Fruit fly (Drosophila melanogaster) whole organism, embryonic: ENCODE measurements around the gene ich.

ENCODE experiments used
- B-H2 ChIP-seq: fragments of 200-800 bp; sonication (Bioruptor generic); optimal IDR thresholded peaks from 2 replicates; lab custom pipeline; 2018; ENCODE audit warnings: missing biosample characterization, mild to moderate bottlenecking, missing genetic modification characterization
- BtbVII ChIP-seq: fragments of 200-800 bp; sonication (Bioruptor generic); optimal IDR thresholded peaks from 3 replicates; lab custom pipeline; 2017; ENCODE audit warnings: missing biosample characterization, mild to moderate bottlenecking, missing genetic modification characterization
- CG10147 ChIP-seq: fragments of 200-800 bp; sonication (Bioruptor generic); optimal IDR thresholded peaks from 2 replicates; lab custom pipeline; 2019; ENCODE audit warnings: missing biosample characterization, mild to moderate bottlenecking, missing genetic modification characterization, moderate library complexity
- CG12659 ChIP-seq: fragments of 200-800 bp; sonication (Bioruptor generic); optimal IDR thresholded peaks from 3 replicates; lab custom pipeline; 2017; ENCODE audit warnings: mild to moderate bottlenecking, missing biosample characterization, missing genetic modification reagents, missing genetic modification characterization
- CG17186 ChIP-seq: fragments of 200-800 bp; sonication (Bioruptor generic); optimal IDR thresholded peaks from 3 replicates; lab custom pipeline; 2017; ENCODE audit warnings: missing biosample characterization, missing genetic modification reagents, missing genetic modification characterization
- Camta ChIP-seq: fragments of 200-800 bp; sonication (Bioruptor generic); optimal IDR thresholded peaks from 2 replicates; lab custom pipeline; 2016; ENCODE audit warnings: missing biosample characterization, missing genetic modification characterization
- Gsc ChIP-seq: fragments of 200-800 bp; sonication (Bioruptor generic); IDR thresholded peaks from 2 replicates; pipeline ENCODE4 v1.3.6; 2022; ENCODE audit warnings: missing biosample characterization, missing genetic modification characterization
- Nf-YA ChIP-seq: fragments of 200-800 bp; sonication (Bioruptor generic); IDR thresholded peaks from 2 replicates; pipeline ENCODE4 v1.3.6; 2022; ENCODE audit warnings: missing biosample characterization, missing genetic modification characterization
- eve ChIP-seq, 2 experiments: fragments of >200 bp; optimal IDR thresholded peaks; 2 replicates each; lab custom pipeline; 2017; ENCODE audit warnings: missing biosample characterization in 2 of 2, missing genetic modification characterization in 2 of 2
- ewg ChIP-seq: fragments of 200-800 bp; sonication (Bioruptor generic); optimal IDR thresholded peaks from 3 replicates; lab custom pipeline; 2017; ENCODE audit warnings: mild to moderate bottlenecking, missing biosample characterization, missing genetic modification reagents, missing genetic modification characterization
- gro ChIP-seq: fragments of 200-800 bp; sonication (Bioruptor generic); optimal IDR thresholded peaks from 2 replicates; lab custom pipeline; 2016; ENCODE audit warnings: missing biosample characterization, missing genetic modification characterization
- klu ChIP-seq: fragments of 200-800 bp; sonication (Bioruptor generic); IDR thresholded peaks from 2 replicates; pipeline ENCODE4 v1.3.6; 2022; ENCODE audit warnings: missing biosample characterization, missing genetic modification characterization
- sim ChIP-seq: fragments of 200-800 bp; sonication (Bioruptor generic); IDR thresholded peaks from 2 replicates; pipeline ENCODE4 v1.3.6; 2022; ENCODE audit warnings: missing biosample characterization, missing genetic modification characterization
- usp ChIP-seq: fragments of >200 bp; optimal IDR thresholded peaks from 2 replicates; lab custom pipeline; 2017; ENCODE audit warnings: missing biosample characterization, missing genetic modification characterization

DNA sequence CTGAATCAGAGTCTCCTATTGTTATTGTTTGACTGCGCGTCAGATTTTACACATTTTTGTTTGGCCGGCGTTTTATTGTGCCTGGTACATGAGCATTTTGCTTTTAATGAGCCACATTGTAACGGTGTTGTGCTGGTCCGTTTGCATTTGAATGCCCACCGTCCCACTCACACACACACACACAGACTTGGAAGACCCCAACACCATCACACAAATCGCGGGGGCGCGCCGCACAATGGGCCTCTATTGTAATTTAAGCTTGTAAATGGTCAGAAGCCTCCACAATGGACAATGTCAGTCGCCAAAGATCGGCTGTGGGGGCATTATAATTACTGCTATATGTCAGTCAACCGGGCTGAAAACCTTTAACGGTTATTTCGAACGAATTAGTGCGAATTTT, 6.5 kb downstream of the ich start:
- no peak for TF ChIP-seq usp (GFP tag; lab: Kevin White, UChicago)
- TF ChIP-seq CG12659, result no peak
- TF ChIP-seq Gsc (GFP tag; lab: Robert Waterston, UW), result no peak
- TF ChIP-seq sim (GFP tag; lab: Robert Waterston, UW), result no peak
- TF ChIP-seq klu (GFP tag; lab: Robert Waterston, UW), result no peak
- TF ChIP-seq eve (GFP tag; optimal IDR thresholded peaks at IDR 0.05; lab: Kevin White, UChicago), result no peak
- no peak for TF ChIP-seq CG10147 (GFP tag; lab: Kevin White, UChicago)
- TF ChIP-seq B-H2, result no peak
- no peak for TF ChIP-seq Camta
- no peak for TF ChIP-seq Nf-YA (GFP tag; lab: Robert Waterston, UW)
- TF ChIP-seq gro (GFP tag; lab: Kevin White, UChicago), result no peak
- no peak for TF ChIP-seq BtbVII
- TF ChIP-seq CG17186 (GFP tag; lab: Kevin White, UChicago), result no peak
- no peak for TF ChIP-seq ewg (GFP tag; lab: Kevin White, UChicago)
